Fruit fly (Drosophila melanogaster) whole organism, prepupa: Measurements from ENCODE around the gene CG42751.

ENCODE experiments used
- Blimp-1 ChIP-seq: fragments of 200-800 bp; sonication (Bioruptor generic); optimal IDR thresholded peaks from 3 replicates; lab custom pipeline; 2017; ENCODE audit warnings: missing biosample characterization, missing genetic modification characterization, mild to moderate bottlenecking, moderate library complexity, missing genetic modification reagents
- CG11902 ChIP-seq: fragments of 200-800 bp; sonication (Bioruptor generic); optimal IDR thresholded peaks from 3 replicates; lab custom pipeline; 2016; ENCODE audit warnings: missing biosample characterization, missing genetic modification characterization
- CG32006 ChIP-seq: fragments of 200-800 bp; sonication (Bioruptor generic); optimal IDR thresholded peaks from 3 replicates; lab custom pipeline; 2017; ENCODE audit warnings: missing biosample characterization, mild to moderate bottlenecking, missing genetic modification characterization
- CG6276 ChIP-seq: fragments of 200-800 bp; sonication (Bioruptor generic); optimal IDR thresholded peaks from 2 replicates; lab custom pipeline; 2017; ENCODE audit warnings: missing biosample characterization, mild to moderate bottlenecking, missing genetic modification characterization
- CG9139 ChIP-seq: fragments of 200-800 bp; sonication (Bioruptor generic); optimal IDR thresholded peaks from 3 replicates; lab custom pipeline; 2017; ENCODE audit warnings: missing biosample characterization, mild to moderate bottlenecking, missing genetic modification characterization
- Gug ChIP-seq: fragments of 200-800 bp; sonication (Bioruptor generic); IDR thresholded peaks from 2 replicates; pipeline ENCODE4 v1.3.6; 2022; ENCODE audit warnings: missing biosample characterization, missing genetic modification characterization
- Hr39 ChIP-seq: fragments of 200-800 bp; sonication (Bioruptor generic); optimal IDR thresholded peaks from 2 replicates; lab custom pipeline; 2016; ENCODE audit warnings: missing biosample characterization, missing genetic modification characterization
- Lpt ChIP-seq: fragments of 200-800 bp; sonication (Bioruptor generic); optimal IDR thresholded peaks from 3 replicates; lab custom pipeline; 2016; ENCODE audit warnings: missing biosample characterization, missing genetic modification characterization
- Sox102F ChIP-seq: fragments of 200-800 bp; sonication (Bioruptor generic); optimal IDR thresholded peaks from 2 replicates; lab custom pipeline; 2016; ENCODE audit warnings: missing biosample characterization, mild to moderate bottlenecking, missing genetic modification characterization
- fd59A ChIP-seq: fragments of 200-800 bp; sonication (Bioruptor generic); optimal IDR thresholded peaks from 2 replicates; lab custom pipeline; 2017; ENCODE audit warnings: missing biosample characterization, mild to moderate bottlenecking, missing genetic modification characterization, missing genetic modification reagents
- fd85E ChIP-seq: fragments of 200-800 bp; sonication (Bioruptor generic); optimal IDR thresholded peaks from 3 replicates; lab custom pipeline; 2016; ENCODE audit warnings: missing biosample characterization, missing genetic modification characterization

- TF ChIP-seq Lpt (GFP tag; lab: Kevin White, UChicago) = no peak
- TF ChIP-seq Sox102F (GFP tag; lab: Kevin White, UChicago) = no peak
- TF ChIP-seq Blimp-1 (GFP tag; lab: Kevin White, UChicago) = no peak
- no peak for TF ChIP-seq fd59A (GFP tag; lab: Kevin White, UChicago)
- TF ChIP-seq CG11902 (GFP tag; lab: Kevin White, UChicago) = no peak
- TF ChIP-seq Gug = no peak
- TF ChIP-seq CG9139 = no peak
- no peak for TF ChIP-seq CG32006 (GFP tag; lab: Kevin White, UChicago)
- no peak for TF ChIP-seq fd85E (GFP tag; lab: Kevin White, UChicago)
- TF ChIP-seq CG6276 (GFP tag; lab: Kevin White, UChicago) = no peak
- no peak for TF ChIP-seq Hr39 (GFP tag; lab: Kevin White, UChicago)
Measured at dm6 chr2L:11853130-11853529, at the start of gene CG42751.
